Worm (Caenorhabditis elegans): ENCODE data around the gene C14A6.5.

ce11 chrV:18142549-18142948 lies 22.1 kb downstream of the C14A6.5 start, which contains the start of gene Y37H2A.13:
- no peak for TF ChIP-seq lin-15B (tag; optimal IDR thresholded peaks at IDR 0.05)
- no peak for TF ChIP-seq nhr-11 (tag; optimal IDR thresholded peaks at IDR 0.05)
- no peak for TF ChIP-seq zag-1 (tag; optimal IDR thresholded peaks at IDR 0.05)
- TF ChIP-seq nhr-10 (tag; optimal IDR thresholded peaks at IDR 0.05): no peak
- no peak for TF ChIP-seq lsy-2 (tag; optimal IDR thresholded peaks at IDR 0.05)
- no peak for TF ChIP-seq F26F4.8 (GFP tag; conservative IDR thresholded peaks at IDR 0.05)
- no peak for TF ChIP-seq unc-130 (GFP tag; optimal IDR thresholded peaks at IDR 0.05)
- TF ChIP-seq ztf-7 (tag; optimal IDR thresholded peaks at IDR 0.05): no peak
- TF ChIP-seq fos-1 (tag; optimal IDR thresholded peaks at IDR 0.05): no peak
- no peak for TF ChIP-seq pha-4 (GFP tag; IDR thresholded peaks at IDR 0.05)
- no peak for TF ChIP-seq pha-4 (tag; optimal IDR thresholded peaks at IDR 0.05)
- TF ChIP-seq nhr-42 (GFP tag; IDR thresholded peaks at IDR 0.05): no peak
- TF ChIP-seq madf-9 (GFP tag; conservative IDR thresholded peaks at IDR 0.05): no peak
- no peak for TF ChIP-seq attf-4 (tag; optimal IDR thresholded peaks at IDR 0.05)
- TF ChIP-seq snpc-4 (tag; optimal IDR thresholded peaks at IDR 0.05): no peak

All from whole organism, L4 larva.